Fruit fly (Drosophila melanogaster) whole organism, embryonic: Measurements from ENCODE around the gene qtc.

Experiments used
- BEAF-32 ChIP-seq: fragments of 200-800 bp; sonication (Bioruptor generic); optimal IDR thresholded peaks from 3 replicates; lab custom pipeline; 2017; ENCODE audit warnings: missing biosample characterization, missing genetic modification characterization, mild to moderate bottlenecking, moderate library complexity, missing genetic modification reagents
- CG10959 ChIP-seq: fragments of 200-800 bp; sonication (Bioruptor generic); IDR thresholded peaks from 2 replicates; pipeline ENCODE4 v1.3.6; 2022; ENCODE audit warnings: missing biosample characterization, missing genetic modification characterization
- CG11723 ChIP-seq: fragments of 200-800 bp; sonication (Bioruptor generic); optimal IDR thresholded peaks from 2 replicates; lab custom pipeline; 2017; ENCODE audit warnings: missing biosample characterization, mild to moderate bottlenecking, missing genetic modification characterization
- CG13287 ChIP-seq: fragments of 200-800 bp; sonication (Bioruptor generic); IDR thresholded peaks from 2 replicates; pipeline ENCODE4 v1.3.6; 2022; ENCODE audit warnings: missing biosample characterization, missing genetic modification characterization; ENCODE audit not compliant: partially characterized antibody
- CG14710 ChIP-seq: fragments of 200-800 bp; sonication (Bioruptor generic); optimal IDR thresholded peaks from 3 replicates; lab custom pipeline; 2019; ENCODE audit warnings: missing biosample characterization, mild to moderate bottlenecking, missing genetic modification characterization, moderate library complexity
- CG18476 ChIP-seq: fragments of 200-800 bp; sonication (Bioruptor generic); optimal IDR thresholded peaks from 2 replicates; lab custom pipeline; 2016; ENCODE audit warnings: missing biosample characterization, mild to moderate bottlenecking, missing genetic modification characterization
- CG2129 ChIP-seq: fragments of 200-800 bp; sonication (Bioruptor generic); IDR thresholded peaks from 2 replicates; pipeline ENCODE4 v1.3.6; 2022; ENCODE audit warnings: missing biosample characterization, missing genetic modification characterization; ENCODE audit not compliant: partially characterized antibody
- CG31441 ChIP-seq: fragments of 200-800 bp; sonication (Bioruptor generic); IDR thresholded peaks from 2 replicates; pipeline ENCODE4 v1.3.6; 2022; ENCODE audit warnings: missing biosample characterization, missing genetic modification characterization
- CG3281 ChIP-seq: fragments of 200-800 bp; sonication (Bioruptor generic); optimal IDR thresholded peaks from 3 replicates; lab custom pipeline; 2017; ENCODE audit warnings: missing biosample characterization, mild to moderate bottlenecking, missing genetic modification characterization
- CG34224 ChIP-seq: fragments of 200-800 bp; sonication (Bioruptor generic); IDR thresholded peaks from 3 replicates; pipeline ENCODE4 v1.3.6; 2022; ENCODE audit warnings: missing biosample characterization, missing genetic modification characterization; ENCODE audit not compliant: partially characterized antibody
- CG3726 ChIP-seq: fragments of 200-800 bp; sonication (Bioruptor generic); IDR thresholded peaks from 3 replicates; pipeline ENCODE4, ENCODE4 v1.3.6; 2022; ENCODE audit warnings: missing biosample characterization, missing genetic modification characterization
- CG42726 ChIP-seq: fragments of 200-800 bp; sonication (Bioruptor generic); IDR thresholded peaks from 2 replicates; pipeline ENCODE4 v1.3.6; 2022; ENCODE audit warnings: missing biosample characterization, missing genetic modification characterization; ENCODE audit not compliant: partially characterized antibody
- CG4617 ChIP-seq: fragments of 200-800 bp; sonication (Bioruptor generic); optimal IDR thresholded peaks from 3 replicates; lab custom pipeline; 2016; ENCODE audit warnings: missing biosample characterization, missing genetic modification characterization, borderline replicate concordance
- CG6175 ChIP-seq: fragments of 200-800 bp; sonication (Bioruptor generic); IDR thresholded peaks from 3 replicates; pipeline ENCODE4 v1.3.6; 2022; ENCODE audit warnings: missing biosample characterization, missing genetic modification characterization
- CG6791 ChIP-seq: fragments of 200-800 bp; sonication (Bioruptor generic); IDR thresholded peaks from 3 replicates; pipeline ENCODE4 v1.3.6; 2022; ENCODE audit warnings: missing biosample characterization, missing genetic modification characterization; ENCODE audit not compliant: partially characterized antibody
- CG7963 ChIP-seq: fragments of 200-800 bp; sonication (Bioruptor generic); IDR thresholded peaks from 3 replicates; pipeline ENCODE4 v1.3.6; 2022; ENCODE audit warnings: missing biosample characterization, missing genetic modification characterization; ENCODE audit not compliant: partially characterized antibody
- CG7987 ChIP-seq: fragments of 200-800 bp; sonication (Bioruptor generic); optimal IDR thresholded peaks from 2 replicates; lab custom pipeline; 2018; ENCODE audit warnings: missing biosample characterization, mild to moderate bottlenecking, missing genetic modification characterization, moderate library complexity
- CG8478 ChIP-seq: fragments of >200 bp; optimal IDR thresholded peaks from 2 replicates; lab custom pipeline; 2018
- Chrac-16 ChIP-seq: fragments of 200-800 bp; sonication (Bioruptor generic); optimal IDR thresholded peaks from 3 replicates; lab custom pipeline; 2016; ENCODE audit warnings: missing biosample characterization, missing genetic modification characterization
- CrebB ChIP-seq: fragments of 200-800 bp; sonication (Bioruptor generic); optimal IDR thresholded peaks from 3 replicates; lab custom pipeline; 2018; ENCODE audit warnings: missing biosample characterization, mild to moderate bottlenecking, missing genetic modification characterization
- Dll ChIP-seq: fragments of 200-800 bp; sonication (Bioruptor generic); IDR thresholded peaks from 4 replicates; pipeline ENCODE4 v1.3.6; 2022; ENCODE audit warnings: missing biosample characterization, missing genetic modification characterization; ENCODE audit not compliant: partially characterized antibody
- Drgx ChIP-seq: fragments of 200-800 bp; sonication (Bioruptor generic); IDR thresholded peaks from 2 replicates; pipeline ENCODE4 v1.3.6; 2022; ENCODE audit warnings: missing biosample characterization, missing genetic modification characterization
- E2f2 ChIP-seq: fragments of 200-800 bp; sonication (Bioruptor generic); IDR thresholded peaks from 2 replicates; pipeline ENCODE4 v1.3.6; 2022; ENCODE audit warnings: missing biosample characterization, missing genetic modification characterization
- Elba2 ChIP-seq: fragments of 200-800 bp; sonication (Bioruptor generic); optimal IDR thresholded peaks from 3 replicates; lab custom pipeline; 2016; ENCODE audit warnings: missing biosample characterization, missing genetic modification characterization
- Hmr ChIP-seq: fragments of 200-800 bp; sonication (Bioruptor generic); optimal IDR thresholded peaks from 3 replicates; lab custom pipeline; 2017; ENCODE audit warnings: mild to moderate bottlenecking, missing biosample characterization, missing genetic modification reagents, missing genetic modification characterization
- MTF-1 ChIP-seq: fragments of 200-800 bp; sonication (Bioruptor generic); optimal IDR thresholded peaks from 2 replicates; lab custom pipeline; 2018; ENCODE audit warnings: missing biosample characterization, mild to moderate bottlenecking, missing genetic modification characterization, borderline replicate concordance
- Nf-YA ChIP-seq: fragments of 200-800 bp; sonication (Bioruptor generic); IDR thresholded peaks from 2 replicates; pipeline ENCODE4 v1.3.6; 2022; ENCODE audit warnings: missing biosample characterization, missing genetic modification characterization
- Taf1 ChIP-seq: fragments of 200-800 bp; sonication (Bioruptor generic); IDR thresholded peaks from 2 replicates; pipeline ENCODE4 v1.3.6; 2022; ENCODE audit warnings: missing biosample characterization, missing genetic modification characterization
- Tbp ChIP-seq: fragments of >200 bp; optimal IDR thresholded peaks from 2 replicates; lab custom pipeline; 2018; ENCODE audit warnings: missing biosample characterization, missing genetic modification characterization
- amos ChIP-seq: fragments of 200-800 bp; sonication (Bioruptor generic); IDR thresholded peaks from 2 replicates; pipeline ENCODE4 v1.3.6; 2022; ENCODE audit warnings: missing biosample characterization, missing genetic modification characterization; ENCODE audit not compliant: partially characterized antibody
- cad ChIP-seq: fragments of >200 bp; optimal IDR thresholded peaks from 2 replicates; lab custom pipeline; 2017; ENCODE audit warnings: missing biosample characterization, missing genetic modification characterization
- dan ChIP-seq: fragments of 200-800 bp; sonication (Bioruptor generic); IDR thresholded peaks from 2 replicates; pipeline ENCODE4 v1.3.6; 2022; ENCODE audit warnings: missing biosample characterization, missing genetic modification characterization
- gfzf ChIP-seq: fragments of 200-800 bp; sonication (Bioruptor generic); optimal IDR thresholded peaks from 2 replicates; lab custom pipeline; 2016; ENCODE audit warnings: missing biosample characterization, mild to moderate bottlenecking, missing genetic modification characterization, moderate library complexity
- gro ChIP-seq: fragments of 200-800 bp; sonication (Bioruptor generic); optimal IDR thresholded peaks from 2 replicates; lab custom pipeline; 2016; ENCODE audit warnings: missing biosample characterization, missing genetic modification characterization
- h ChIP-seq: fragments of >200 bp; optimal IDR thresholded peaks from 2 replicates; lab custom pipeline; 2017
- her ChIP-seq: fragments of 200-800 bp; sonication (Bioruptor generic); optimal IDR thresholded peaks from 2 replicates; lab custom pipeline; 2016; ENCODE audit warnings: missing biosample characterization, missing genetic modification characterization
- kah ChIP-seq: fragments of 200-800 bp; sonication (Bioruptor generic); optimal IDR thresholded peaks from 2 replicates; lab custom pipeline; 2018; ENCODE audit warnings: missing biosample characterization, mild to moderate bottlenecking, missing genetic modification characterization
- knrl ChIP-seq: fragments of 200-800 bp; sonication (Bioruptor generic); IDR thresholded peaks from 3 replicates; pipeline ENCODE4 v1.3.6; 2022; ENCODE audit warnings: missing biosample characterization, missing genetic modification characterization; ENCODE audit not compliant: partially characterized antibody
- lbe ChIP-seq: fragments of 200-800 bp; sonication (Bioruptor generic); optimal IDR thresholded peaks from 2 replicates; lab custom pipeline; 2016; ENCODE audit warnings: missing biosample characterization, mild to moderate bottlenecking, missing genetic modification characterization
- lola ChIP-seq, 3 experiments: fragments of >200 bp in 2 of 3; fragments of 200-800 bp in 1 of 3; sonication (Bioruptor generic) in 1 of 3; optimal IDR thresholded peaks; 2 replicates each; lab custom pipeline; 2017 to 2019; ENCODE audit warnings: missing biosample characterization in 3 of 3, missing genetic modification characterization in 3 of 3, mild to moderate bottlenecking in 1 of 3, moderate library complexity in 1 of 3
- nmo ChIP-seq: fragments of 200-800 bp; sonication (Bioruptor generic); optimal IDR thresholded peaks from 2 replicates; lab custom pipeline; 2018; ENCODE audit warnings: missing biosample characterization, mild to moderate bottlenecking, missing genetic modification characterization, moderate library complexity
- phol ChIP-seq: fragments of 200-800 bp; sonication (Bioruptor generic); optimal IDR thresholded peaks from 3 replicates; lab custom pipeline; 2018; ENCODE audit warnings: missing biosample characterization, mild to moderate bottlenecking, missing genetic modification characterization, moderate library complexity
- pita ChIP-seq: fragments of 200-800 bp; sonication (Bioruptor generic); optimal IDR thresholded peaks from 2 replicates; lab custom pipeline; 2017; ENCODE audit warnings: missing biosample characterization, mild to moderate bottlenecking, missing genetic modification characterization
- run ChIP-seq: fragments of 200-800 bp; sonication (Bioruptor generic); optimal IDR thresholded peaks from 3 replicates; lab custom pipeline; 2018; ENCODE audit warnings: missing biosample characterization, mild to moderate bottlenecking, missing genetic modification characterization
- sug ChIP-seq: fragments of 200-800 bp; optimal IDR thresholded peaks from 2 replicates; lab custom pipeline; 2019; ENCODE audit warnings: missing biosample characterization, mild to moderate bottlenecking, missing genetic modification characterization, moderate library complexity
- tup ChIP-seq: fragments of 200-800 bp; sonication (Bioruptor generic); optimal IDR thresholded peaks from 2 replicates; lab custom pipeline; 2016; ENCODE audit warnings: missing biosample characterization, mild to moderate bottlenecking, missing genetic modification characterization, moderate library complexity
- vnd ChIP-seq: fragments of 200-800 bp; sonication (Bioruptor generic); IDR thresholded peaks from 3 replicates; pipeline ENCODE4 v1.3.6; 2022; ENCODE audit warnings: missing biosample characterization, missing genetic modification characterization; ENCODE audit not compliant: partially characterized antibody
- yki ChIP-seq: fragments of >200 bp; optimal IDR thresholded peaks from 3 replicates; lab custom pipeline; 2018

The qtc gene

DNA sequence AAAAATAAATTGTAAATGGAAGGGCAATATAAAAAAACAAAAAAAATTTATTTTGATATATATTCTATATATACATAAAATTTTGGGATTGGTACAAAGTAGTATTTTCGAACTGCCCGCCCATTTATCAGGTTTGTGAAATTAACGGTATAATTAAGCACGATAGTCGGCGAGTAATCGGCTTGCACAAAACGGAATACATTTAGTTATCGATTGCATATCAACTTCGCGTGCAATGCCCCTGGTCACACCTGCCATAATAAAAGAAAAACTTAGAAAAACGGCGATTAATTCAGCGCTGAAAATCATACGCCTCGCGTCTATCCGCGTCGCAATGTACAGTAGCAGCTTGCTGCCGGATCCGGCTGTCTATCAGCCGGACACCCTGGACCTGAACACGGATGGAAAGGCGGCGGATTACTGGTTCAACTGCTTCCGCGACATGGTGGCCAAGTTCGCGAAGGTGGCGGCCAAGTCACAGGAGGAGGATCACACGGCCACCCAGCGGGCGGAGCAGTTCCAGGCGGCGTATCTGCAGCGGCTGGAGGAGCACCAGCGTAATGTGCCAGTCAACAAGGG, 33.2 kb downstream of the qtc start, which contains the start of gene CG5828 (continued):
- TF ChIP-seq CG13287 (GFP tag; lab: Robert Waterston, UW) (peak; percentile 63), nmo (peak; percentile 39), CG18476 (GFP tag; lab: Kevin White, UChicago) (no peak), Chrac-16 (no peak), Taf1 (GFP tag; lab: Robert Waterston, UW) (no peak), CG4617 (GFP tag; lab: Kevin White, UChicago) (peak; percentile 56), phol (tag; lab: Kevin White, UChicago) (peak; percentile 21), amos (GFP tag; lab: Robert Waterston, UW) (peak; percentile 73), lola (GFP tag; optimal IDR thresholded peaks at IDR 0.05; lab: Kevin White, UChicago) (no peak), dan (GFP tag; lab: Robert Waterston, UW) (no peak), lbe (GFP tag; lab: Kevin White, UChicago) (no peak), CG34224 (peak; percentile 65), CG6791 (GFP tag; lab: Robert Waterston, UW) (peak; percentile 73), CG2129 (GFP tag; lab: Robert Waterston, UW) (peak; percentile 30; the same call in 1 of the 2 replicates), gfzf (GFP tag; lab: Kevin White, UChicago) (peak; percentile 61), BEAF-32 (GFP tag; lab: Kevin White, UChicago) (peak; percentile 84), knrl (GFP tag; lab: Robert Waterston, UW) (peak; percentile 71; the same call in 2 of the 3 replicates), E2f2 (GFP tag; lab: Robert Waterston, UW) (peak; percentile 45; the same call in 1 of the 2 replicates), CG42726 (peak; percentile 49; the same call in 1 of the 2 replicates), CG14710 (tag; lab: Kevin White, UChicago) (peak; percentile 61), CG31441 (GFP tag; lab: Robert Waterston, UW) (peak; percentile 15; the same call in 1 of the 2 replicates), vnd (GFP tag; lab: Robert Waterston, UW) (peak; percentile 62; the same call in 1 of the 3 replicates), CG7963 (GFP tag; lab: Robert Waterston, UW) (peak; percentile 70)

DNA sequence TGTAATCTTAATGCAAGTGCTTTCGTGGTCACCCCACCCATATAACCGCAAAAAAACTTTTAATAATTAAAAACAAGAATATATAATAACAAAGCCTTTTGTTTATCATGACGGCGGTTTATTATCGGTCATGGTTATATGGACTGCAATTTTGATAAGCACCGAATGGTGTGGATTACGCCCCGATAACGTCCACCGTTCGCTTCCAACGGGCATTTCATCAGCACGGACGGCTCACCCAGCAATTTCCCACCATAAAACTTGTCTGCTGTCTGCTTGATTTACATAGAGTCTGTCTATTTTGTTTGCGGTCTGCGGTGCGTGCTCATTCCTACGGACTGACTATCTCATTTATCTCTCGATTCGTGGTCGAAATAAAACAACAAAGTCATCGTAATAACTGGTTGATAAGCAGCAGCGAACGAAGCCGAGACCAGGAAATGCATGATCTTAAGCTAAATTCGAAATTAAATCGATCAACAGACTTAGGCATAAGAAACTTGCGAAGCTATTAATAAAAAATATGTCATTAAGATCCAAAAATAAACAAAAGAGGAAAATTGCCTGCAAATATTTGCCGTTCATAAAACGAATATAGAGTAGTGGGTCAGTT, 34.8 kb downstream of the qtc start:
- TF ChIP-seq CG7987 (GFP tag; lab: Kevin White, UChicago) (peak; percentile 21), Drgx (GFP tag; lab: Robert Waterston, UW) (no peak), h (lab: Kevin White, UChicago) (no peak), CG10959 (GFP tag; lab: Robert Waterston, UW) (no peak), CG6175 (no peak), Tbp (GFP tag; lab: Kevin White, UChicago) (no peak), Nf-YA (GFP tag; lab: Robert Waterston, UW) (no peak), cad (GFP tag; lab: Kevin White, UChicago) (no peak), CrebB (tag; lab: Kevin White, UChicago) (peak; percentile 6), her (GFP tag; lab: Kevin White, UChicago) (no peak), kah (GFP tag; lab: Kevin White, UChicago) (no peak), Hmr (GFP tag; lab: Kevin White, UChicago) (peak; percentile 26), CG8478 (no peak), CG11723 (GFP tag; lab: Kevin White, UChicago) (no peak), Elba2 (GFP tag; lab: Kevin White, UChicago) (no peak), pita (GFP tag; lab: Kevin White, UChicago) (no peak), CG3281 (GFP tag; lab: Kevin White, UChicago) (peak; percentile 13), gro (peak; percentile 26), sug (tag; lab: Kevin White, UChicago) (peak; percentile 54), MTF-1 (no peak), run (tag; lab: Kevin White, UChicago) (peak; percentile 70), tup (GFP tag; lab: Kevin White, UChicago) (no peak), yki (lab: Kevin White, UChicago) (no peak), BEAF-32 (GFP tag; lab: Kevin White, UChicago) (no peak), CG3726 (GFP tag; lab: Robert Waterston, UW) (no peak), Dll (GFP tag; lab: Robert Waterston, UW) (no peak)
